Worm (Caenorhabditis elegans) whole organism, early embryonic: ENCODE results near the gene oac-6.

Source experiments
- ama-1 ChIP-seq: fragments of 150-350 bp; optimal IDR thresholded peaks from 2 replicates; lab custom pipeline; 2014
- flt-1 ChIP-seq: fragments of 200-800 bp; sonication (Bioruptor generic); IDR thresholded peaks from 2 replicates; pipeline ENCODE4 v1.3.6; 2022; ENCODE audit warnings: missing genetic modification characterization, missing compliant biosample characterization
- hmbx-1 ChIP-seq: sonication (generic microtip); optimal IDR thresholded peaks from 2 replicates; lab custom pipeline; 2016; ENCODE audit warnings: mild to moderate bottlenecking, missing genetic modification characterization, missing compliant biosample characterization
- sea-1 ChIP-seq: fragments of 200-800 bp; sonication (Bioruptor generic); conservative IDR thresholded peaks from 2 replicates; pipeline ENCODE4 v1.3.6; 2022; ENCODE audit warnings: missing genetic modification characterization, missing compliant biosample characterization

- no peak for TF ChIP-seq hmbx-1
- TF ChIP-seq ama-1 (lab: Kevin White, UChicago) = no peak
- no peak for TF ChIP-seq sea-1 (GFP tag; lab: Robert Waterston, UW)
- no peak for TF ChIP-seq flt-1 (GFP tag; lab: Robert Waterston, UW)
Observed at ce11 chrV:16308343-16308742, 5.8 kb downstream of the oac-6 start.
